Worm (Caenorhabditis elegans): ENCODE results near the gene F47B8.1.

DNA sequence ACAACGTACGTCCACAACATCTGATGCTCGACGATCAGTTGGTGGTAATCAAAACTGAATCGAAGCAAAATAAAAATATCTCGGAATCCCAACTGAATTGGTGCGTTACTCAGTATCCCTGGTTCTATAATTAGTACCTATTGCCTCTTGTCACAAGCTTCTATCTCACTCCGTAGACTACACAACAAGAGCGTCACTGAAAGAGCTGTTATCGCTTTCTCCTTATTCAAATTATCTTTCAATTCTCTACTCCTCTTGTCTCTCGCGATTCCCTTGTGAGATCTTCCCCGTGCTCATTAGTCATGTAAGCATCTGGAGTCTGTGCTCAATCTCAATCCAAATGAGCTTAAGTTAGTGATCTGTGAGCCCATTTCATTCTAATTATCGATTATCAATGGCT, 22.5 kb upstream of the F47B8.1 start, which contains the start of gene srm-6:
- TF ChIP-seq skn-1 (tag; optimal IDR thresholded peaks at IDR 0.05) (no peak), lsy-2 (tag; optimal IDR thresholded peaks at IDR 0.05) (no peak), zag-1 (tag; optimal IDR thresholded peaks at IDR 0.05) (no peak), mep-1 (tag; optimal IDR thresholded peaks at IDR 0.05) (no peak), unc-62 (GFP tag; optimal IDR thresholded peaks at IDR 0.05) (no peak), nhr-90 (tag; optimal IDR thresholded peaks at IDR 0.05; ENCODE audit: poor library complexity) (no peak), C34B4.2 (tag; optimal IDR thresholded peaks at IDR 0.05) (no peak), elt-3 (tag; optimal IDR thresholded peaks at IDR 0.05) (no peak), snpc-4 (tag; optimal IDR thresholded peaks at IDR 0.05) (no peak), fos-1 (tag; optimal IDR thresholded peaks at IDR 0.05) (no peak), jun-1 (tag; optimal IDR thresholded peaks at IDR 0.05) (no peak)
